Fruit fly (Drosophila melanogaster) whole organism, wandering third instar larva: ENCODE measurements around the gene ey.

Experiments
- CrebA ChIP-seq: fragments of 200-800 bp; sonication (Bioruptor generic); optimal IDR thresholded peaks from 2 replicates; lab custom pipeline; 2016; ENCODE audit warnings: missing biosample characterization, mild to moderate bottlenecking, missing genetic modification characterization, borderline replicate concordance
- GATAd ChIP-seq: sonication (Bioruptor generic); optimal IDR thresholded peaks from 2 replicates; lab custom pipeline; 2016; ENCODE audit warnings: missing biosample characterization, missing genetic modification characterization
- Hnf4 ChIP-seq: fragments of 200-800 bp; sonication (Bioruptor generic); optimal IDR thresholded peaks from 2 replicates; lab custom pipeline; 2016; ENCODE audit warnings: missing biosample characterization, mild to moderate bottlenecking, missing genetic modification characterization
- Myc ChIP-seq: fragments of >200 bp; optimal IDR thresholded peaks from 2 replicates; lab custom pipeline; 2017
- brk ChIP-seq: fragments of 200-800 bp; sonication (Bioruptor generic); optimal IDR thresholded peaks from 2 replicates; lab custom pipeline; 2016; ENCODE audit warnings: missing biosample characterization, mild to moderate bottlenecking, missing genetic modification characterization
- foxo ChIP-seq, 2 experiments: fragments of 200-800 bp; sonication (Bioruptor generic); optimal IDR thresholded peaks; 2 replicates in 1 of 2; 3 replicates in 1 of 2; lab custom pipeline; 2016 to 2017; ENCODE audit warnings: missing biosample characterization in 2 of 2, missing genetic modification characterization in 2 of 2
- pan ChIP-seq: fragments of >200 bp; optimal IDR thresholded peaks from 2 replicates; lab custom pipeline; 2017
- usp ChIP-seq: fragments of >200 bp; optimal IDR thresholded peaks from 2 replicates; lab custom pipeline; 2017; ENCODE audit warnings: missing biosample characterization, missing genetic modification characterization

- TF ChIP-seq GATAd (GFP tag; lab: Kevin White, UChicago) (no peak), Myc (no peak), usp (GFP tag; lab: Kevin White, UChicago) (no peak), Hnf4 (GFP tag; lab: Kevin White, UChicago) (no peak), brk (GFP tag; lab: Kevin White, UChicago) (no peak), foxo (GFP tag; optimal IDR thresholded peaks at IDR 0.05; lab: Kevin White, UChicago) (no peak), pan (lab: Kevin White, UChicago) (no peak), CrebA (GFP tag; lab: Kevin White, UChicago) (no peak)
Measured at dm6 chr4:724140-724539, 26.7 kb downstream of the ey start, which contains the start of gene bt.
